Fruit fly (Drosophila melanogaster) whole organism, embryonic: ENCODE data around the gene mts.

ENCODE experiments used
- Ada2b ChIP-seq: fragments of 200-800 bp; sonication (Bioruptor generic); IDR thresholded peaks from 2 replicates; pipeline ENCODE4 v1.3.6; 2022; ENCODE audit warnings: missing biosample characterization, missing genetic modification characterization
- Atf6 ChIP-seq: fragments of 200-800 bp; sonication (Bioruptor generic); IDR thresholded peaks from 2 replicates; pipeline ENCODE4 v1.3.6; 2022; ENCODE audit warnings: missing biosample characterization, missing genetic modification characterization
- CG10209 ChIP-seq: fragments of 200-800 bp; sonication (Bioruptor generic); optimal IDR thresholded peaks from 3 replicates; lab custom pipeline; 2017; ENCODE audit warnings: missing biosample characterization, mild to moderate bottlenecking, missing genetic modification characterization, missing genetic modification reagents
- CG13775 ChIP-seq: fragments of 200-800 bp; sonication (Bioruptor generic); optimal IDR thresholded peaks from 3 replicates; lab custom pipeline; 2017; ENCODE audit warnings: missing biosample characterization, mild to moderate bottlenecking, missing genetic modification characterization
- CG14441 ChIP-seq: fragments of 200-800 bp; sonication (Bioruptor generic); IDR thresholded peaks from 2 replicates; pipeline ENCODE4 v1.3.6; 2022; ENCODE audit warnings: missing biosample characterization, missing genetic modification characterization
- CG17612 ChIP-seq: fragments of 200-800 bp; sonication (Bioruptor generic); IDR thresholded peaks from 2 replicates; pipeline ENCODE4 v1.3.6; 2022; ENCODE audit warnings: missing biosample characterization, missing genetic modification characterization
- CG17912 ChIP-seq: fragments of 200-800 bp; sonication (Bioruptor generic); optimal IDR thresholded peaks from 2 replicates; lab custom pipeline; 2018; ENCODE audit warnings: missing biosample characterization, mild to moderate bottlenecking, missing genetic modification characterization
- CG2116 ChIP-seq: fragments of 200-800 bp; sonication (Bioruptor generic); optimal IDR thresholded peaks from 3 replicates; lab custom pipeline; 2018; ENCODE audit warnings: missing biosample characterization, mild to moderate bottlenecking, missing genetic modification characterization
- CG2129 ChIP-seq: fragments of 200-800 bp; sonication (Bioruptor generic); IDR thresholded peaks from 2 replicates; pipeline ENCODE4 v1.3.6; 2022; ENCODE audit warnings: missing biosample characterization, missing genetic modification characterization; ENCODE audit not compliant: partially characterized antibody
- CG32767 ChIP-seq: fragments of 200-800 bp; sonication (Bioruptor generic); IDR thresholded peaks from 2 replicates; pipeline ENCODE4 v1.3.6; 2022; ENCODE audit warnings: missing biosample characterization, missing genetic modification characterization
- CG7357 ChIP-seq: fragments of 200-800 bp; sonication (Bioruptor generic); IDR thresholded peaks from 3 replicates; pipeline ENCODE4 v1.3.6; 2022; ENCODE audit warnings: missing biosample characterization, missing genetic modification characterization
- CG8388 ChIP-seq: fragments of 200-800 bp; sonication (Bioruptor generic); optimal IDR thresholded peaks from 2 replicates; lab custom pipeline; 2019; ENCODE audit warnings: missing biosample characterization, mild to moderate bottlenecking, missing genetic modification characterization, moderate library complexity
- D19B ChIP-seq: fragments of 200-800 bp; sonication (Bioruptor generic); optimal IDR thresholded peaks from 2 replicates; lab custom pipeline; 2017; ENCODE audit warnings: missing biosample characterization, mild to moderate bottlenecking, missing genetic modification characterization
- Dfd ChIP-seq, 2 experiments: fragments of >200 bp; optimal IDR thresholded peaks; 2 replicates each; lab custom pipeline; 2017; ENCODE audit warnings: missing biosample characterization in 2 of 2, missing genetic modification characterization in 2 of 2
- Gug ChIP-seq: fragments of 200-800 bp; sonication (Bioruptor generic); IDR thresholded peaks from 4 replicates; pipeline ENCODE4 v1.3.6; 2022; ENCODE audit warnings: missing biosample characterization, missing genetic modification characterization
- HHEX ChIP-seq: fragments of 200-800 bp; sonication (Bioruptor generic); optimal IDR thresholded peaks from 3 replicates; lab custom pipeline; 2017; ENCODE audit warnings: missing biosample characterization, mild to moderate bottlenecking, missing genetic modification characterization, missing genetic modification reagents
- Hey ChIP-seq: fragments of 200-800 bp; sonication (Bioruptor generic); optimal IDR thresholded peaks from 3 replicates; lab custom pipeline; 2018; ENCODE audit warnings: missing biosample characterization, mild to moderate bottlenecking, missing genetic modification characterization
- Hr78 ChIP-seq, 2 experiments: fragments of 200-800 bp in 1 of 2; fragments of >200 bp in 1 of 2; sonication (Bioruptor generic) in 1 of 2; optimal IDR thresholded peaks; 2 replicates each; lab custom pipeline; 2017 to 2019; ENCODE audit warnings: missing biosample characterization in 2 of 2, missing genetic modification characterization in 2 of 2, mild to moderate bottlenecking in 1 of 2, moderate library complexity in 1 of 2
- Jarid2 ChIP-seq: fragments of 200-800 bp; sonication (Bioruptor generic); optimal IDR thresholded peaks from 3 replicates; lab custom pipeline; 2017; ENCODE audit warnings: mild to moderate bottlenecking, missing biosample characterization, missing genetic modification reagents, missing genetic modification characterization
- Meics ChIP-seq: fragments of 200-800 bp; sonication (Bioruptor generic); optimal IDR thresholded peaks from 2 replicates; lab custom pipeline; 2017; ENCODE audit warnings: missing biosample characterization, mild to moderate bottlenecking, missing genetic modification characterization
- NfI ChIP-seq: fragments of 200-800 bp; sonication (Bioruptor generic); optimal IDR thresholded peaks from 3 replicates; lab custom pipeline; 2018; ENCODE audit warnings: missing biosample characterization, mild to moderate bottlenecking, missing genetic modification characterization, moderate library complexity
- Side ChIP-seq: fragments of 200-800 bp; sonication (Bioruptor generic); optimal IDR thresholded peaks from 2 replicates; lab custom pipeline; 2016; ENCODE audit warnings: missing biosample characterization, missing genetic modification characterization
- Usf ChIP-seq: fragments of 200-800 bp; sonication (Bioruptor generic); optimal IDR thresholded peaks from 2 replicates; lab custom pipeline; 2017; ENCODE audit warnings: missing genotype, missing biosample characterization, missing genetic modification characterization
- ash1 ChIP-seq: fragments of 200-800 bp; sonication (Bioruptor generic); optimal IDR thresholded peaks from 2 replicates; lab custom pipeline; 2018; ENCODE audit warnings: missing biosample characterization, mild to moderate bottlenecking, missing genetic modification characterization
- az2 ChIP-seq: fragments of 200-800 bp; sonication (Bioruptor generic); optimal IDR thresholded peaks from 3 replicates; lab custom pipeline; 2016; ENCODE audit warnings: missing biosample characterization, missing genetic modification characterization
- bab2 ChIP-seq: fragments of 200-800 bp; sonication (Bioruptor generic); optimal IDR thresholded peaks from 2 replicates; lab custom pipeline; 2016; ENCODE audit warnings: missing biosample characterization, missing genetic modification characterization
- bbx ChIP-seq: fragments of 200-800 bp; sonication (Bioruptor generic); IDR thresholded peaks from 2 replicates; pipeline ENCODE4 v1.3.6; 2022; ENCODE audit warnings: missing biosample characterization, missing genetic modification characterization; ENCODE audit not compliant: partially characterized antibody
- btn ChIP-seq: fragments of 200-800 bp; sonication (Bioruptor generic); optimal IDR thresholded peaks from 2 replicates; lab custom pipeline; 2016; ENCODE audit warnings: missing biosample characterization, missing genetic modification characterization
- crc ChIP-seq: fragments of 200-800 bp; sonication (Bioruptor generic); optimal IDR thresholded peaks from 2 replicates; lab custom pipeline; 2016; ENCODE audit warnings: missing biosample characterization, missing genetic modification characterization
- dmrt99B ChIP-seq: fragments of 200-800 bp; sonication (Bioruptor generic); optimal IDR thresholded peaks from 2 replicates; lab custom pipeline; 2018; ENCODE audit warnings: missing biosample characterization, mild to moderate bottlenecking, missing genetic modification characterization, moderate library complexity
- fd96Cb ChIP-seq: fragments of 200-800 bp; sonication (Bioruptor generic); optimal IDR thresholded peaks from 2 replicates; lab custom pipeline; 2018; ENCODE audit warnings: missing biosample characterization, mild to moderate bottlenecking, missing genetic modification characterization, moderate library complexity
- fu2 ChIP-seq: fragments of 200-800 bp; sonication (Bioruptor generic); optimal IDR thresholded peaks from 2 replicates; lab custom pipeline; 2016; ENCODE audit warnings: missing biosample characterization, missing genetic modification characterization
- hb ChIP-seq: fragments of 200-800 bp; sonication (Bioruptor generic); IDR thresholded peaks from 3 replicates; pipeline ENCODE4 v1.3.6; 2022; ENCODE audit warnings: missing biosample characterization, missing genetic modification characterization; ENCODE audit not compliant: partially characterized antibody
- hbn ChIP-seq: fragments of 200-800 bp; sonication (Bioruptor generic); IDR thresholded peaks from 2 replicates; pipeline ENCODE4 v1.3.6; 2022; ENCODE audit warnings: missing biosample characterization, missing genetic modification characterization; ENCODE audit not compliant: partially characterized antibody
- ind ChIP-seq: fragments of 200-800 bp; sonication (Bioruptor generic); optimal IDR thresholded peaks from 3 replicates; lab custom pipeline; 2016; ENCODE audit warnings: missing biosample characterization, missing genetic modification characterization
- jing ChIP-seq: fragments of 200-800 bp; sonication (Bioruptor generic); optimal IDR thresholded peaks from 2 replicates; lab custom pipeline; 2018; ENCODE audit warnings: missing biosample characterization, mild to moderate bottlenecking, missing genetic modification characterization
- lbe ChIP-seq: fragments of 200-800 bp; sonication (Bioruptor generic); optimal IDR thresholded peaks from 2 replicates; lab custom pipeline; 2016; ENCODE audit warnings: missing biosample characterization, mild to moderate bottlenecking, missing genetic modification characterization
- lov ChIP-seq, 2 experiments: fragments of 200-800 bp in 1 of 2; fragments of >200 bp in 1 of 2; sonication (Bioruptor generic) in 1 of 2; IDR thresholded peaks in 1 of 2; optimal IDR thresholded peaks in 1 of 2; 2 replicates in 1 of 2; 3 replicates in 1 of 2; pipeline versions ENCODE4 v1.3.6 to Lab custom; 2017 to 2022; ENCODE audit warnings: missing biosample characterization in 1 of 2, missing genetic modification characterization in 1 of 2
- pho ChIP-seq: fragments of 200-800 bp; sonication (Bioruptor generic); optimal IDR thresholded peaks from 2 replicates; lab custom pipeline; 2016; ENCODE audit warnings: missing biosample characterization, missing genetic modification characterization
- slbo ChIP-seq: fragments of 200-800 bp; sonication (Bioruptor generic); IDR thresholded peaks from 2 replicates; pipeline ENCODE4 v1.3.6; 2022; ENCODE audit warnings: missing biosample characterization, missing genetic modification characterization
- slou ChIP-seq: fragments of 200-800 bp; sonication (Bioruptor generic); optimal IDR thresholded peaks from 3 replicates; lab custom pipeline; 2016; ENCODE audit warnings: missing biosample characterization, missing genetic modification characterization
- stc ChIP-seq: fragments of 200-800 bp; sonication (Bioruptor generic); IDR thresholded peaks from 2 replicates; pipeline ENCODE4 v1.3.6; 2022; ENCODE audit warnings: missing biosample characterization, missing genetic modification characterization
- sug ChIP-seq: fragments of 200-800 bp; optimal IDR thresholded peaks from 2 replicates; lab custom pipeline; 2019; ENCODE audit warnings: missing biosample characterization, mild to moderate bottlenecking, missing genetic modification characterization, moderate library complexity
- tio ChIP-seq: fragments of 200-800 bp; sonication (Bioruptor generic); optimal IDR thresholded peaks from 2 replicates; lab custom pipeline; 2017; ENCODE audit warnings: missing biosample characterization, missing genetic modification characterization, inconsistent platforms
- tna ChIP-seq: fragments of 200-800 bp; sonication (Bioruptor generic); IDR thresholded peaks from 2 replicates; pipeline ENCODE4 v1.3.6; 2022; ENCODE audit warnings: missing biosample characterization, missing genetic modification characterization; ENCODE audit not compliant: partially characterized antibody
- toy ChIP-seq: fragments of 200-800 bp; sonication (Bioruptor generic); IDR thresholded peaks from 2 replicates; pipeline ENCODE4 v1.3.6; 2022; ENCODE audit warnings: missing biosample characterization, missing genetic modification characterization
- usp ChIP-seq: fragments of >200 bp; optimal IDR thresholded peaks from 2 replicates; lab custom pipeline; 2017; ENCODE audit warnings: missing biosample characterization, missing genetic modification characterization
- wor ChIP-seq: fragments of 200-800 bp; sonication (Bioruptor generic); IDR thresholded peaks from 2 replicates; pipeline ENCODE4 v1.3.6; 2022; ENCODE audit warnings: missing biosample characterization, missing genetic modification characterization
- zen2 ChIP-seq: fragments of 200-800 bp; sonication (Bioruptor generic); IDR thresholded peaks from 3 replicates; pipeline ENCODE4 v1.3.6; 2022; ENCODE audit warnings: missing biosample characterization, missing genetic modification characterization; ENCODE audit not compliant: partially characterized antibody

The mts gene

dm6 chr2L:7871821-7872524, 44.5 kb downstream of the mts start (continued):
- 0 out of 2 replicates have a peak, but pooled peaks have one; percentile 10 for TF ChIP-seq CG14441
- no peak for TF ChIP-seq wor
- TF ChIP-seq usp (GFP tag; lab: Kevin White, UChicago), result no peak
- TF ChIP-seq Hr78 (GFP tag; optimal IDR thresholded peaks at IDR 0.05; lab: Kevin White, UChicago), result no peak
- no peak for TF ChIP-seq crc
- peak; percentile 48 for TF ChIP-seq NfI
- TF ChIP-seq Usf (GFP tag; lab: Kevin White, UChicago), result peak; percentile 8
- peak; percentile 43 for TF ChIP-seq bab2 (GFP tag; lab: Kevin White, UChicago)
- no peak for TF ChIP-seq CG2129 (GFP tag; lab: Robert Waterston, UW)
- peak; percentile 39 for TF ChIP-seq tio
- no peak for TF ChIP-seq CG17912 (GFP tag; lab: Kevin White, UChicago)
- TF ChIP-seq lbe (GFP tag; lab: Kevin White, UChicago), result no peak
- TF ChIP-seq hb (GFP tag; lab: Robert Waterston, UW), result no peak
- TF ChIP-seq CG32767 (GFP tag; lab: Robert Waterston, UW), result no peak
- TF ChIP-seq hbn (GFP tag; lab: Robert Waterston, UW), result no peak
- no peak for TF ChIP-seq Hey (tag; lab: Kevin White, UChicago)
- TF ChIP-seq CG17612 (GFP tag; lab: Robert Waterston, UW), result no peak
- no peak for TF ChIP-seq Side (GFP tag; lab: Kevin White, UChicago)
- TF ChIP-seq CG10209 (GFP tag; lab: Kevin White, UChicago), result peak; percentile 59
- 0 out of 3 replicates have a peak, but pooled peaks have one; percentile 38 for TF ChIP-seq CG7357 (GFP tag; lab: Robert Waterston, UW)
- TF ChIP-seq Meics (GFP tag; lab: Kevin White, UChicago), result peak; percentile 74
- no peak for TF ChIP-seq Jarid2 (GFP tag; lab: Kevin White, UChicago)
- TF ChIP-seq stc (GFP tag; lab: Robert Waterston, UW), result no peak
- peak; percentile 16 for TF ChIP-seq sug (tag; lab: Kevin White, UChicago)
- TF ChIP-seq dmrt99B, result peak; percentile 76
- no peak for TF ChIP-seq Dfd (GFP tag; optimal IDR thresholded peaks at IDR 0.05; lab: Kevin White, UChicago)
- TF ChIP-seq zen2 (GFP tag; lab: Robert Waterston, UW), result no peak
- peak; percentile 31 for TF ChIP-seq HHEX (GFP tag; lab: Kevin White, UChicago)
- TF ChIP-seq toy (GFP tag; lab: Robert Waterston, UW), result no peak
- no peak for TF ChIP-seq ash1
- peak; percentile 19; the same call in 1 of the 4 replicates for TF ChIP-seq Gug (GFP tag; lab: Robert Waterston, UW)
- no peak for TF ChIP-seq CG2116 (GFP tag; lab: Kevin White, UChicago)
- TF ChIP-seq lov (optimal IDR thresholded peaks at IDR 0.05; lab: Kevin White, UChicago), result no peak
- TF ChIP-seq lov (GFP tag; IDR thresholded peaks at IDR 0.05; lab: Robert Waterston, UW), result no peak
- no peak for TF ChIP-seq CG8388 (GFP tag; lab: Kevin White, UChicago)
- peak; percentile 15 for TF ChIP-seq CG13775
- TF ChIP-seq ind (GFP tag; lab: Kevin White, UChicago), result peak; percentile 20
- TF ChIP-seq fu2 (GFP tag; lab: Kevin White, UChicago), result no peak
- TF ChIP-seq Atf6, result peak; percentile 71
- TF ChIP-seq btn, result no peak
- TF ChIP-seq bbx (GFP tag; lab: Robert Waterston, UW), result no peak; the same call in 1 of the 2 replicates
- no peak for TF ChIP-seq tna (GFP tag; lab: Robert Waterston, UW)
- TF ChIP-seq Ada2b (GFP tag; lab: Robert Waterston, UW), result peak; percentile 14; the same call in 1 of the 2 replicates
- TF ChIP-seq D19B (GFP tag; lab: Kevin White, UChicago), result peak; percentile 77
- TF ChIP-seq az2, result no peak
- peak; percentile 33 for TF ChIP-seq pho
- TF ChIP-seq jing (GFP tag; lab: Kevin White, UChicago), result no peak
- TF ChIP-seq fd96Cb, result peak; percentile 48
- TF ChIP-seq slbo (GFP tag; lab: Robert Waterston, UW), result peak; percentile 63
- peak; percentile 46 for TF ChIP-seq slou
